Fruit fly (Drosophila melanogaster) whole organism, embryonic: Measurements from ENCODE around the gene CG9737.
A peak's percentile ranks its signal among the peaks of the same experiment; 100 is the strongest.

ENCODE experiments used
- B-H2 ChIP-seq: fragments of 200-800 bp; sonication (Bioruptor generic); optimal IDR thresholded peaks from 2 replicates; lab custom pipeline; 2018; ENCODE audit warnings: missing biosample characterization, mild to moderate bottlenecking, missing genetic modification characterization
- CG9727 ChIP-seq: fragments of 200-800 bp; sonication (Bioruptor generic); optimal IDR thresholded peaks from 3 replicates; lab custom pipeline; 2017; ENCODE audit warnings: missing biosample characterization, mild to moderate bottlenecking, missing genetic modification characterization
- Fer1 ChIP-seq: fragments of 200-800 bp; sonication (Bioruptor generic); optimal IDR thresholded peaks from 2 replicates; lab custom pipeline; 2017; ENCODE audit warnings: missing biosample characterization, mild to moderate bottlenecking, missing genetic modification characterization
- Rfx ChIP-seq: fragments of 200-800 bp; sonication (Bioruptor generic); IDR thresholded peaks from 2 replicates; pipeline ENCODE4 v1.3.6; 2022; ENCODE audit warnings: missing biosample characterization, missing genetic modification characterization
- ac ChIP-seq: fragments of 200-800 bp; sonication (Bioruptor generic); optimal IDR thresholded peaks from 3 replicates; lab custom pipeline; 2017; ENCODE audit warnings: missing biosample characterization, mild to moderate bottlenecking, missing genetic modification characterization
- br ChIP-seq: fragments of >200 bp; optimal IDR thresholded peaks from 2 replicates; lab custom pipeline; 2017
- danr ChIP-seq: fragments of 200-800 bp; sonication (Bioruptor generic); IDR thresholded peaks from 2 replicates; pipeline ENCODE4 v1.3.6; 2022; ENCODE audit warnings: missing biosample characterization, missing genetic modification characterization

DNA sequence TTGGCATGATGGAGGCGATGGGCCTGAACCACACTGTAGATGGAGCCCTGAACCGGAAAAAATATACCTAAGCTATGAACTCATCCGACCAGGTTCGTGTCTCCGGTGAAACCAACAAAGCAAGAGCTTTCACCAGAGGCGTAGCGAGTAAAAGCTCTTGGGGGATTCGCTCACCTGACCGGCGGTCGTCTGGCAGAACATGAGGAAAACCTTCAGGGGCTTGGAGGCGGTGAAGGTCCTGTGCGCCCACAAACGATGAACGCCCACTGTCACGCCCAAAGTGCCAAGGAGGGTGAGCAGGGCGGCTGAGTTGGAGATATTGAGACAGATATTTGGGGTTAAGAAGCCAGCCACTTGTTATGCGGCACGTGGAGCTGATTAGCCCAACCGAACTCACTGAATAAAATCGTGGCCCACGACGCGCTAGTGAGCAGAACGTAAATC lies 47.5 kb downstream of the CG9737 start:
- TF ChIP-seq ac (GFP tag; lab: Kevin White, UChicago) (no peak), Rfx (GFP tag; lab: Robert Waterston, UW) (peak; percentile 88), Fer1 (GFP tag; lab: Kevin White, UChicago) (peak; percentile 71), B-H2 (peak; percentile 42), br (lab: Kevin White, UChicago) (no peak), CG9727 (GFP tag; lab: Kevin White, UChicago) (no peak), danr (no peak)
